Worm (Caenorhabditis elegans) whole organism, midembryonic: Measurements from ENCODE around the gene msp-56.

Experiments used
- T22C8.4 ChIP-seq: fragments of 200-800 bp; sonication (Bioruptor generic); IDR thresholded peaks from 2 replicates; pipeline ENCODE4 v1.3.6; 2022; ENCODE audit warnings: missing genetic modification characterization, missing compliant biosample characterization
- cog-1 ChIP-seq: sonication (generic microtip); optimal IDR thresholded peaks from 2 replicates; lab custom pipeline; 2016; ENCODE audit warnings: missing genetic modification characterization, missing compliant biosample characterization
- flt-1 ChIP-seq: fragments of 200-800 bp; sonication (Bioruptor generic); IDR thresholded peaks from 2 replicates; pipeline ENCODE4 v1.3.6; 2022; ENCODE audit warnings: missing genetic modification characterization, missing compliant biosample characterization
- klf-2 ChIP-seq: fragments of 200-800 bp; sonication (Bioruptor generic); conservative IDR thresholded peaks from 2 replicates; pipeline ENCODE4 v1.3.6; 2022; ENCODE audit warnings: missing genetic modification reagents, missing genetic modification characterization, missing compliant biosample characterization
- ref-1 ChIP-seq: fragments of 200-800 bp; sonication (Bioruptor generic); conservative IDR thresholded peaks from 2 replicates; pipeline ENCODE4 v1.3.6; 2022; ENCODE audit warnings: missing genetic modification reagents, missing genetic modification characterization, missing compliant biosample characterization
- tab-1 ChIP-seq: fragments of 200-800 bp; sonication (Bioruptor generic); IDR thresholded peaks from 2 replicates; pipeline ENCODE4 v1.3.6; 2022; ENCODE audit warnings: missing genetic modification characterization, missing compliant biosample characterization
- ztf-23 ChIP-seq: fragments of 200-800 bp; sonication (Bioruptor generic); IDR thresholded peaks from 2 replicates; pipeline ENCODE4 v1.3.6; 2022; ENCODE audit warnings: missing genetic modification reagents, missing genetic modification characterization, missing compliant biosample characterization
- ztf-29 ChIP-seq: fragments of 200-800 bp; sonication (Bioruptor generic); IDR thresholded peaks from 2 replicates; pipeline ENCODE4 v1.3.6; 2022; ENCODE audit warnings: missing genetic modification reagents, missing genetic modification characterization, missing compliant biosample characterization

DNA sequence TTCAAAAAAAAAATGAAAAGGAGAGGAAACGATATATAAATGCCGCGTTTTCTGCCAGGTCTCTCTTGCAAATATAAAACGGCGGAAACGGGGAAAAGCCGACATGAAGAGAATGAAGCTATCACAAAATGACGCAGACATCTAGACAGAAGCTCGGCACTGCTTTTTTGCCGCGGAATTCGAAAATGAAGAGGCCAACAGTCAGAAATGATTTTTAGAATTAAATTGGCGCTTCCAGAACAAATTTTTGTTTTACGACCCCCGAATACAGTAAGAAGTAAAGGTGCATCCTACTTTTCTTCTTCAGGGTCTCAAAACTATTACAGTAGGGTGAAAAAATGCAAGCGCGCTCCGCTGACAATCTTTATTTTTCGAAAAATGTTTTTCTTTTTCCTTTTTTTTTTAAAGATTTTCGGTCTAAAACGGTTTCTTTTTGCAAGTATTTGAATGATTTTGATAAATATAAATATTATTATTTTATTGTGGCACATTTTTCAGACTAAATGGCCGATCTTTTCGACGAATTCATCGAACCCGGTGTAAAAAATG is 16.1 kb upstream of the msp-56 start, which contains the start of gene mtr-4:
- TF ChIP-seq T22C8.4 (GFP tag; lab: Robert Waterston, UW) (no peak), ref-1 (no peak), tab-1 (GFP tag; lab: Robert Waterston, UW) (no peak), flt-1 (GFP tag; lab: Robert Waterston, UW) (no peak), cog-1 (no peak), ztf-23 (GFP tag; lab: Robert Waterston, UW) (no peak), klf-2 (GFP tag; lab: Robert Waterston, UW) (no peak), ztf-29 (GFP tag; lab: Robert Waterston, UW) (peak; percentile 64; the same call in 1 of the 2 replicates)
